Worm (Caenorhabditis elegans) whole organism, late embryonic: ENCODE measurements around the gene irg-5.

Experiments used
- K02D7.2 ChIP-seq: sonication (generic microtip); optimal IDR thresholded peaks from 2 replicates; lab custom pipeline; 2017; ENCODE audit warnings: mild to moderate bottlenecking, missing genetic modification characterization, missing compliant biosample characterization
- T23F11.4 ChIP-seq: fragments of 200-800 bp; sonication (Bioruptor generic); optimal IDR thresholded peaks from 2 replicates; lab custom pipeline; 2018; ENCODE audit warnings: mild to moderate bottlenecking, missing genetic modification characterization, missing compliant biosample characterization
- Y22D7AL.16 ChIP-seq: sonication (generic microtip); optimal IDR thresholded peaks from 2 replicates; lab custom pipeline; 2016; ENCODE audit warnings: missing genetic modification characterization, missing compliant biosample characterization
- ahr-1 ChIP-seq: sonication (generic microtip); optimal IDR thresholded peaks from 2 replicates; lab custom pipeline; 2016; ENCODE audit warnings: missing genetic modification characterization, missing compliant biosample characterization
- ama-1 ChIP-seq: fragments of 150-350 bp; optimal IDR thresholded peaks from 2 replicates; lab custom pipeline; 2014
- ceh-18 ChIP-seq: sonication (generic microtip); optimal IDR thresholded peaks from 2 replicates; lab custom pipeline; 2016; ENCODE audit warnings: missing genetic modification characterization, missing compliant biosample characterization
- ceh-19 ChIP-seq: fragments of 200-800 bp; sonication (Bioruptor generic); optimal IDR thresholded peaks from 2 replicates; lab custom pipeline; 2018; ENCODE audit warnings: mild to moderate bottlenecking, missing genetic modification characterization, missing compliant biosample characterization
- ceh-22 ChIP-seq: sonication (generic microtip); optimal IDR thresholded peaks from 2 replicates; lab custom pipeline; 2017; ENCODE audit warnings: missing biosample characterization, missing genetic modification characterization
- ceh-30 ChIP-seq: fragments of 150-350 bp; optimal IDR thresholded peaks from 2 replicates; lab custom pipeline; 2014; ENCODE audit warnings: missing biosample characterization, missing genetic modification characterization
- ceh-34 ChIP-seq: sonication (generic microtip); optimal IDR thresholded peaks from 2 replicates; lab custom pipeline; 2016; ENCODE audit warnings: mild to moderate bottlenecking, missing genetic modification characterization, missing compliant biosample characterization
- ceh-45 ChIP-seq: fragments of 200-800 bp; sonication (Bioruptor generic); IDR thresholded peaks from 2 replicates; pipeline ENCODE4 v1.3.6; 2022; ENCODE audit warnings: missing genetic modification reagents, missing genetic modification characterization, missing compliant biosample characterization
- ceh-6 ChIP-seq: fragments of 200-800 bp; sonication (Bioruptor generic); optimal IDR thresholded peaks from 2 replicates; lab custom pipeline; 2018; ENCODE audit warnings: mild to moderate bottlenecking, missing genetic modification characterization, missing compliant biosample characterization
- dve-1 ChIP-seq: sonication (generic microtip); optimal IDR thresholded peaks from 2 replicates; lab custom pipeline; 2017; ENCODE audit warnings: antibody characterized with exemption, mild to moderate bottlenecking, missing genetic modification characterization, missing compliant biosample characterization
- elt-2 ChIP-seq: sonication (generic microtip); optimal IDR thresholded peaks from 2 replicates; lab custom pipeline; 2016; ENCODE audit warnings: missing genetic modification reagents, missing genetic modification characterization, missing compliant biosample characterization
- eyg-1 ChIP-seq: sonication (generic microtip); optimal IDR thresholded peaks from 2 replicates; lab custom pipeline; 2016; ENCODE audit warnings: missing genotype, missing genetic modification characterization, missing compliant biosample characterization
- fax-1 ChIP-seq: sonication (generic microtip); optimal IDR thresholded peaks from 2 replicates; lab custom pipeline; 2016; ENCODE audit warnings: missing genotype, missing genetic modification characterization, missing compliant biosample characterization
- fkh-10 ChIP-seq: fragments of 150-350 bp; optimal IDR thresholded peaks from 2 replicates; lab custom pipeline; 2014; ENCODE audit warnings: missing biosample characterization, missing genetic modification reagents, missing genetic modification characterization
- hlh-13 ChIP-seq: fragments of 200-800 bp; sonication (Bioruptor generic); optimal IDR thresholded peaks from 2 replicates; lab custom pipeline; 2018; ENCODE audit warnings: mild to moderate bottlenecking, missing genetic modification characterization, missing compliant biosample characterization
- hlh-30 ChIP-seq: sonication (generic microtip); optimal IDR thresholded peaks from 2 replicates; lab custom pipeline; 2017; ENCODE audit warnings: antibody characterized with exemption, missing genetic modification characterization, missing compliant biosample characterization; ENCODE audit not compliant: insufficient read depth
- lim-6 ChIP-seq: sonication (generic microtip); optimal IDR thresholded peaks from 2 replicates; lab custom pipeline; 2016; ENCODE audit warnings: missing genetic modification characterization, missing compliant biosample characterization
- lin-11 ChIP-seq: fragments of 200-800 bp; sonication (Bioruptor generic); optimal IDR thresholded peaks from 2 replicates; lab custom pipeline; 2018; ENCODE audit warnings: mild to moderate bottlenecking, missing genetic modification characterization, missing compliant biosample characterization
- mec-3 ChIP-seq: sonication (generic microtip); optimal IDR thresholded peaks from 2 replicates; lab custom pipeline; 2016; ENCODE audit warnings: borderline replicate concordance, missing genetic modification characterization, missing compliant biosample characterization
- nhr-11 ChIP-seq: fragments of 150-350 bp; optimal IDR thresholded peaks from 2 replicates; lab custom pipeline; 2014; ENCODE audit warnings: missing biosample characterization, missing genetic modification characterization
- nhr-232 ChIP-seq: sonication (generic microtip); optimal IDR thresholded peaks from 2 replicates; lab custom pipeline; 2016; ENCODE audit warnings: missing genetic modification characterization, missing compliant biosample characterization
- npax-4 ChIP-seq: sonication (generic microtip); optimal IDR thresholded peaks from 2 replicates; lab custom pipeline; 2016; ENCODE audit warnings: missing genetic modification characterization, missing compliant biosample characterization
- pag-3 ChIP-seq: sonication (generic microtip); optimal IDR thresholded peaks from 2 replicates; lab custom pipeline; 2016; ENCODE audit warnings: missing compliant biosample characterization, missing genetic modification characterization, borderline replicate concordance
- pax-1 ChIP-seq: fragments of 150-350 bp; optimal IDR thresholded peaks from 2 replicates; lab custom pipeline; 2014; ENCODE audit warnings: missing biosample characterization, missing genetic modification characterization
- pha-2 ChIP-seq: sonication (generic microtip); optimal IDR thresholded peaks from 2 replicates; lab custom pipeline; 2017; ENCODE audit warnings: mild to moderate bottlenecking, missing genetic modification characterization, missing compliant biosample characterization
- pqm-1 ChIP-seq: sonication (generic microtip); optimal IDR thresholded peaks from 2 replicates; lab custom pipeline; 2016; ENCODE audit warnings: missing genetic modification characterization, missing compliant biosample characterization
- rnt-1 ChIP-seq: sonication (generic microtip); optimal IDR thresholded peaks from 2 replicates; lab custom pipeline; 2016; ENCODE audit warnings: missing genetic modification characterization, missing compliant biosample characterization
- sox-4 ChIP-seq: sonication (generic microtip); optimal IDR thresholded peaks from 2 replicates; lab custom pipeline; 2017; ENCODE audit warnings: mild to moderate bottlenecking, missing genetic modification characterization, inconsistent platforms, missing compliant biosample characterization
- tbx-2 ChIP-seq: sonication (generic microtip); optimal IDR thresholded peaks from 2 replicates; lab custom pipeline; 2016; ENCODE audit warnings: missing genetic modification characterization, missing compliant biosample characterization
- tbx-7 ChIP-seq: sonication (generic microtip); optimal IDR thresholded peaks from 2 replicates; lab custom pipeline; 2016; ENCODE audit warnings: missing genotype, missing genetic modification characterization, missing compliant biosample characterization
- ttx-3 ChIP-seq: sonication (generic microtip); optimal IDR thresholded peaks from 2 replicates; lab custom pipeline; 2016; ENCODE audit warnings: missing genetic modification reagents, missing genetic modification characterization, missing compliant biosample characterization
- unc-42 ChIP-seq: sonication (generic microtip); optimal IDR thresholded peaks from 2 replicates; lab custom pipeline; 2016; ENCODE audit warnings: missing genotype, missing genetic modification characterization, missing compliant biosample characterization
- zip-5 ChIP-seq: sonication (generic microtip); optimal IDR thresholded peaks from 2 replicates; lab custom pipeline; 2016; ENCODE audit warnings: missing genetic modification characterization, missing compliant biosample characterization
- ztf-16 ChIP-seq: sonication (generic microtip); optimal IDR thresholded peaks from 2 replicates; lab custom pipeline; 2017; ENCODE audit warnings: missing genetic modification characterization, missing compliant biosample characterization

irg-5 gene

ce11 chrV:13748658-13749057, 10.4 kb upstream of the irg-5 start, which contains the start of gene F35E12.10:
F35E12.10 (minus strand) TSS chrV:13748758.
- TF ChIP-seq T23F11.4 (GFP tag; lab: Kevin White, UChicago) (no peak), tbx-7 (no peak), fkh-10 (no peak), ceh-18 (tag; lab: Kevin White, UChicago) (no peak), ceh-45 (GFP tag; lab: Robert Waterston, UW) (no peak), nhr-11 (no peak), unc-42 (tag; lab: Kevin White, UChicago) (no peak), ztf-16 (tag; lab: Kevin White, UChicago) (no peak), lin-11 (no peak), pax-1 (tag; lab: Kevin White, UChicago) (no peak), ceh-6 (GFP tag; lab: Kevin White, UChicago) (no peak), ceh-19 (GFP tag; lab: Kevin White, UChicago) (no peak), ceh-30 (tag; lab: Kevin White, UChicago) (no peak), mec-3 (tag; lab: Kevin White, UChicago) (no peak), npax-4 (no peak), pqm-1 (no peak), ama-1 (lab: Kevin White, UChicago) (no peak), hlh-13 (GFP tag; lab: Kevin White, UChicago) (no peak)

- no peak for TF ChIP-seq unc-42 (tag; lab: Kevin White, UChicago)
- peak; percentile 29 for TF ChIP-seq elt-2 (tag; lab: Kevin White, UChicago)
- no peak for TF ChIP-seq fax-1 (tag; lab: Kevin White, UChicago)
- TF ChIP-seq ceh-22 (tag; lab: Kevin White, UChicago), result no peak
- TF ChIP-seq, all 69 proteins: peak for 1
Measured at ce11 chrV:13744901-13745300, 6.6 kb upstream of the irg-5 start, which contains the start of gene F35E12.9. F35E12.9 (minus strand) TSS chrV:13745127.

DNA sequence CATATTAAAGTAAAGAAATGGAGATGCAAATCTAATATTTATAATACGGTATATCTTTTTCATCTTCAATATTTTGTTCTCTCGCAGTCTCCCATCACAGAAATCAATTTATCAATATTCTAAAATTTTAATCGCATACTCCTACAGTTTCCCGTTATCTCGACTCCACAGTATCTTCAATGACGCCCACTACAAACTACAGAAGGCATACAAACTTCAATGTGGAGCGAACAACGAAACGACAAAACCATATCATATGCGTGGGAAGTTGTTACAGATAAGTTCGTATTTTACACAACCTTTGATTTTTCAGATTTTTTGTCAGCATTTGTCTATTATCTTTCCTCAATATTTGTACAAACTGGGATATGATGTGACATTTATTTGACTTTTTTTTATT, 1.6 kb upstream of the irg-5 start:
- TF ChIP-seq pag-3 (tag; lab: Kevin White, UChicago) (no peak), pha-2 (tag; lab: Kevin White, UChicago) (no peak), ceh-34 (tag; lab: Kevin White, UChicago) (no peak), Y22D7AL.16 (tag; lab: Kevin White, UChicago) (no peak), elt-2 (tag; lab: Kevin White, UChicago) (no peak), tbx-7 (no peak), zip-5 (tag; lab: Kevin White, UChicago) (no peak), fkh-10 (no peak), rnt-1 (no peak), lin-11 (no peak), unc-42 (tag; lab: Kevin White, UChicago) (no peak), tbx-2 (tag; lab: Kevin White, UChicago) (no peak), eyg-1 (tag; lab: Kevin White, UChicago) (no peak), hlh-30 (tag; lab: Kevin White, UChicago) (no peak)
- TF ChIP-seq, all 69 proteins: peak for 0

ce11 chrV:13736147-13736546, 2.1 kb downstream of the irg-5 start, which contains the start of gene F35E12.6:
F35E12.6 (minus strand) TSS chrV:13736247.
- TF ChIP-seq pqm-1 (no peak), pax-1 (tag; lab: Kevin White, UChicago) (no peak), npax-4 (no peak), dve-1 (no peak), ttx-3 (tag; lab: Kevin White, UChicago) (no peak), ahr-1 (no peak), pha-2 (tag; lab: Kevin White, UChicago) (no peak), K02D7.2 (tag; lab: Kevin White, UChicago) (no peak), nhr-232 (tag; lab: Kevin White, UChicago) (no peak)

DNA sequence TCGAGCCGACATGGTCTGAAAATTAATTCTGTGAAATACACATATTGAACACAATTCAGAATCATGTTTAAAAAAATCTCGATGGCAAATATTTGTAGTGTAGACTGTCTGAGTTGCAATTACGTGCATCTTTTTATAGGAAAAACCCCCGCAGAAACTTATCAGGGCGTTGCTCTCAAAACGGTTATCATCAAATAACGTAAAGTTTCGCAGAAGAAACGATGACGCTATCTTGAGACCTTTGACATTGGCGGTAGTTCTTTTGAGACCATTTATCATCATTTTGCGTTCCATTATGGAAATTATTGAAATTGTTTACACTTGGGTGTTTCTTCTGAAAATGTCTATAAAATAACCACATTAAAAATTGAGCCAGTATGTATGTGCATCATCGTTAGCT, 7.5 kb downstream of the irg-5 start, which contains the start of gene dct-17:
Gene dct-17, minus strand, starts transcription at position 23 of the 400 bp plus-strand sequence.
- TF ChIP-seq ceh-22 (tag; lab: Kevin White, UChicago) (no peak), sox-4 (tag; lab: Kevin White, UChicago) (no peak), lim-6 (tag; lab: Kevin White, UChicago) (no peak)
